Fruit fly (Drosophila melanogaster) whole organism, embryonic: ENCODE results near the gene CG11147.
A peak's percentile ranks its signal among the peaks of the same experiment; 100 is the strongest.

ENCODE experiments used
- Atf6 ChIP-seq: fragments of 200-800 bp; sonication (Bioruptor generic); IDR thresholded peaks from 2 replicates; pipeline ENCODE4 v1.3.6; 2022; ENCODE audit warnings: missing biosample characterization, missing genetic modification characterization
- CG11560 ChIP-seq: fragments of 200-800 bp; sonication (Bioruptor generic); IDR thresholded peaks from 3 replicates; pipeline ENCODE4 v1.3.6; 2022; ENCODE audit warnings: missing biosample characterization, missing genetic modification characterization
- CG12071 ChIP-seq: fragments of 200-800 bp; sonication (Bioruptor generic); optimal IDR thresholded peaks from 3 replicates; lab custom pipeline; 2018; ENCODE audit warnings: missing biosample characterization, mild to moderate bottlenecking, missing genetic modification characterization
- CG14860 ChIP-seq: fragments of 200-800 bp; sonication (Bioruptor generic); IDR thresholded peaks from 3 replicates; pipeline ENCODE4 v1.3.6; 2022; ENCODE audit warnings: missing biosample characterization, missing genetic modification characterization; ENCODE audit not compliant: partially characterized antibody
- CG15011 ChIP-seq: fragments of 200-800 bp; sonication (Bioruptor generic); optimal IDR thresholded peaks from 3 replicates; lab custom pipeline; 2018; ENCODE audit warnings: missing biosample characterization, mild to moderate bottlenecking, missing genetic modification characterization
- CG15073 ChIP-seq: fragments of 200-800 bp; sonication (Bioruptor generic); optimal IDR thresholded peaks from 2 replicates; lab custom pipeline; 2016; ENCODE audit warnings: missing biosample characterization, missing genetic modification characterization
- CG15514 ChIP-seq: fragments of 200-800 bp; sonication (Bioruptor generic); optimal IDR thresholded peaks from 3 replicates; lab custom pipeline; 2017; ENCODE audit warnings: missing biosample characterization, missing genetic modification characterization, mild to moderate bottlenecking, moderate library complexity, missing genetic modification reagents
- CG16813 ChIP-seq: fragments of 200-800 bp; sonication (Bioruptor generic); IDR thresholded peaks from 3 replicates; pipeline ENCODE4 v1.3.6; 2022; ENCODE audit warnings: missing biosample characterization, missing genetic modification characterization; ENCODE audit not compliant: partially characterized antibody
- CG18476 ChIP-seq: fragments of 200-800 bp; sonication (Bioruptor generic); optimal IDR thresholded peaks from 2 replicates; lab custom pipeline; 2016; ENCODE audit warnings: missing biosample characterization, mild to moderate bottlenecking, missing genetic modification characterization
- CG2116 ChIP-seq: fragments of 200-800 bp; sonication (Bioruptor generic); optimal IDR thresholded peaks from 3 replicates; lab custom pipeline; 2018; ENCODE audit warnings: missing biosample characterization, mild to moderate bottlenecking, missing genetic modification characterization
- CG30431 ChIP-seq: fragments of 200-800 bp; sonication (Bioruptor generic); optimal IDR thresholded peaks from 2 replicates; lab custom pipeline; 2017; ENCODE audit warnings: missing biosample characterization, missing genetic modification characterization
- CG3163 ChIP-seq: fragments of 200-800 bp; sonication (Bioruptor generic); optimal IDR thresholded peaks from 3 replicates; lab custom pipeline; 2016; ENCODE audit warnings: missing biosample characterization, missing genetic modification characterization
- CG34224 ChIP-seq: fragments of 200-800 bp; sonication (Bioruptor generic); IDR thresholded peaks from 3 replicates; pipeline ENCODE4 v1.3.6; 2022; ENCODE audit warnings: missing biosample characterization, missing genetic modification characterization; ENCODE audit not compliant: partially characterized antibody
- CG6791 ChIP-seq: fragments of 200-800 bp; sonication (Bioruptor generic); IDR thresholded peaks from 3 replicates; pipeline ENCODE4 v1.3.6; 2022; ENCODE audit warnings: missing biosample characterization, missing genetic modification characterization; ENCODE audit not compliant: partially characterized antibody
- CG7786 ChIP-seq: fragments of 200-800 bp; sonication (Bioruptor generic); optimal IDR thresholded peaks from 2 replicates; lab custom pipeline; 2016; ENCODE audit warnings: missing biosample characterization, missing genetic modification characterization
- CG7963 ChIP-seq: fragments of 200-800 bp; sonication (Bioruptor generic); IDR thresholded peaks from 3 replicates; pipeline ENCODE4 v1.3.6; 2022; ENCODE audit warnings: missing biosample characterization, missing genetic modification characterization; ENCODE audit not compliant: partially characterized antibody
- CG9817 ChIP-seq: fragments of 200-800 bp; sonication (Bioruptor generic); optimal IDR thresholded peaks from 2 replicates; lab custom pipeline; 2018; ENCODE audit warnings: missing biosample characterization, mild to moderate bottlenecking, missing genetic modification characterization, moderate library complexity
- Dip2 ChIP-seq: fragments of 200-800 bp; sonication (Bioruptor generic); IDR thresholded peaks from 2 replicates; pipeline ENCODE4 v1.3.6; 2022; ENCODE audit warnings: missing biosample characterization, missing genetic modification characterization
- Drgx ChIP-seq: fragments of 200-800 bp; sonication (Bioruptor generic); IDR thresholded peaks from 2 replicates; pipeline ENCODE4 v1.3.6; 2022; ENCODE audit warnings: missing biosample characterization, missing genetic modification characterization
- E2f1 ChIP-seq: fragments of 200-800 bp; sonication (Bioruptor generic); IDR thresholded peaks from 2 replicates; pipeline ENCODE4 v1.3.6; 2022; ENCODE audit warnings: missing biosample characterization, missing genetic modification characterization
- Fer3 ChIP-seq: fragments of 200-800 bp; sonication (Bioruptor generic); optimal IDR thresholded peaks from 2 replicates; lab custom pipeline; 2018; ENCODE audit warnings: missing biosample characterization, mild to moderate bottlenecking, missing genetic modification characterization, moderate library complexity
- HLH3B ChIP-seq: fragments of 200-800 bp; sonication (Bioruptor generic); IDR thresholded peaks from 2 replicates; pipeline ENCODE4 v1.3.6; 2022; ENCODE audit warnings: missing biosample characterization, missing genetic modification characterization
- Jarid2 ChIP-seq: fragments of 200-800 bp; sonication (Bioruptor generic); optimal IDR thresholded peaks from 3 replicates; lab custom pipeline; 2017; ENCODE audit warnings: mild to moderate bottlenecking, missing biosample characterization, missing genetic modification reagents, missing genetic modification characterization
- NfI ChIP-seq: fragments of 200-800 bp; sonication (Bioruptor generic); optimal IDR thresholded peaks from 3 replicates; lab custom pipeline; 2018; ENCODE audit warnings: missing biosample characterization, mild to moderate bottlenecking, missing genetic modification characterization, moderate library complexity
- PHDP ChIP-seq: fragments of 200-800 bp; sonication (Bioruptor generic); optimal IDR thresholded peaks from 3 replicates; lab custom pipeline; 2018; ENCODE audit warnings: missing biosample characterization, mild to moderate bottlenecking, missing genetic modification characterization, moderate library complexity
- Rx ChIP-seq: fragments of 200-800 bp; sonication (Bioruptor generic); IDR thresholded peaks from 2 replicates; pipeline ENCODE4 v1.3.6; 2022; ENCODE audit warnings: missing biosample characterization, missing genetic modification characterization
- abd-A ChIP-seq: fragments of 200-800 bp; sonication (Bioruptor generic); optimal IDR thresholded peaks from 3 replicates; lab custom pipeline; 2019; ENCODE audit warnings: missing biosample characterization, mild to moderate bottlenecking, missing genetic modification characterization, moderate library complexity
- dmrt11E ChIP-seq: fragments of 200-800 bp; sonication (Bioruptor generic); optimal IDR thresholded peaks from 3 replicates; lab custom pipeline; 2018; ENCODE audit warnings: missing biosample characterization, mild to moderate bottlenecking, missing genetic modification characterization, moderate library complexity
- dmrt99B ChIP-seq: fragments of 200-800 bp; sonication (Bioruptor generic); optimal IDR thresholded peaks from 2 replicates; lab custom pipeline; 2018; ENCODE audit warnings: missing biosample characterization, mild to moderate bottlenecking, missing genetic modification characterization, moderate library complexity
- ewg ChIP-seq: fragments of 200-800 bp; sonication (Bioruptor generic); optimal IDR thresholded peaks from 3 replicates; lab custom pipeline; 2017; ENCODE audit warnings: mild to moderate bottlenecking, missing biosample characterization, missing genetic modification reagents, missing genetic modification characterization
- exex ChIP-seq: fragments of 200-800 bp; sonication (Bioruptor generic); optimal IDR thresholded peaks from 4 replicates; lab custom pipeline; 2018; ENCODE audit warnings: missing biosample characterization, mild to moderate bottlenecking, missing genetic modification characterization, moderate library complexity
- gem ChIP-seq: fragments of 200-800 bp; sonication (Bioruptor generic); optimal IDR thresholded peaks from 2 replicates; lab custom pipeline; 2019; ENCODE audit warnings: missing biosample characterization, mild to moderate bottlenecking, missing genetic modification characterization, moderate library complexity
- her ChIP-seq: fragments of 200-800 bp; sonication (Bioruptor generic); optimal IDR thresholded peaks from 2 replicates; lab custom pipeline; 2016; ENCODE audit warnings: missing biosample characterization, missing genetic modification characterization
- ind ChIP-seq: fragments of 200-800 bp; sonication (Bioruptor generic); optimal IDR thresholded peaks from 3 replicates; lab custom pipeline; 2016; ENCODE audit warnings: missing biosample characterization, missing genetic modification characterization
- insv ChIP-seq, 2 experiments: fragments of 200-800 bp; sonication (Bioruptor generic); optimal IDR thresholded peaks; 3 replicates each; lab custom pipeline; 2016 to 2018; ENCODE audit warnings: missing biosample characterization in 2 of 2, missing genetic modification characterization in 2 of 2
- inv ChIP-seq: fragments of 200-800 bp; sonication (Bioruptor generic); IDR thresholded peaks from 2 replicates; pipeline ENCODE4 v1.3.6; 2022; ENCODE audit warnings: missing biosample characterization, missing genetic modification characterization; ENCODE audit not compliant: partially characterized antibody
- ken ChIP-seq: fragments of 200-800 bp; sonication (Bioruptor generic); IDR thresholded peaks from 3 replicates; pipeline ENCODE4 v1.3.6; 2022; ENCODE audit warnings: missing biosample characterization, missing genetic modification characterization
- lab ChIP-seq: fragments of 200-800 bp; sonication (Bioruptor generic); optimal IDR thresholded peaks from 3 replicates; lab custom pipeline; 2017; ENCODE audit warnings: missing biosample characterization, missing genetic modification characterization, mild to moderate bottlenecking, moderate library complexity, missing genetic modification reagents
- odd ChIP-seq: fragments of 200-800 bp; sonication (Bioruptor generic); optimal IDR thresholded peaks from 2 replicates; lab custom pipeline; 2017; ENCODE audit warnings: missing biosample characterization, mild to moderate bottlenecking, missing genetic modification characterization
- onecut ChIP-seq: fragments of 200-800 bp; sonication (Bioruptor generic); IDR thresholded peaks from 2 replicates; pipeline ENCODE4 v1.3.6; 2022; ENCODE audit warnings: missing biosample characterization, missing genetic modification characterization
- pan ChIP-seq, 4 experiments: fragments of >200 bp in 3 of 4; fragments of 200-800 bp in 1 of 4; sonication (Bioruptor generic) in 1 of 4; optimal IDR thresholded peaks in 3 of 4; IDR thresholded peaks in 1 of 4; 2 replicates each; pipeline versions ENCODE4 v1.3.6 to Lab custom; 2017 to 2022; ENCODE audit warnings: missing biosample characterization in 2 of 4, missing genetic modification characterization in 2 of 4, mixed read lengths in 1 of 4
- schlank ChIP-seq: fragments of 200-800 bp; sonication (Bioruptor generic); optimal IDR thresholded peaks from 2 replicates; lab custom pipeline; 2018; ENCODE audit warnings: missing biosample characterization, mild to moderate bottlenecking, missing genetic modification characterization
- sd ChIP-seq: fragments of 200-800 bp; sonication (Bioruptor generic); optimal IDR thresholded peaks from 3 replicates; lab custom pipeline; 2018; ENCODE audit warnings: missing biosample characterization, mild to moderate bottlenecking, missing genetic modification characterization, moderate library complexity
- sens ChIP-seq: fragments of 200-800 bp; sonication (Bioruptor generic); peaks from one replicate; lab custom pipeline; 2016; ENCODE audit warnings: missing biosample characterization, missing genetic modification characterization
- sima ChIP-seq: fragments of 200-800 bp; sonication (Bioruptor generic); optimal IDR thresholded peaks from 2 replicates; lab custom pipeline; 2016; ENCODE audit warnings: missing biosample characterization, missing genetic modification characterization
- ttk ChIP-seq: fragments of 200-800 bp; sonication (Bioruptor generic); IDR thresholded peaks from 2 replicates; pipeline ENCODE4 v2.1.2; 2022; ENCODE audit warnings: missing biosample characterization, missing genetic modification characterization
- twi ChIP-seq: fragments of 200-800 bp; optimal IDR thresholded peaks from 2 replicates; lab custom pipeline; 2019; ENCODE audit warnings: missing biosample characterization, mild to moderate bottlenecking, missing genetic modification characterization, moderate library complexity
- vnd ChIP-seq: fragments of 200-800 bp; sonication (Bioruptor generic); IDR thresholded peaks from 3 replicates; pipeline ENCODE4 v1.3.6; 2022; ENCODE audit warnings: missing biosample characterization, missing genetic modification characterization; ENCODE audit not compliant: partially characterized antibody

CG11147 gene

dm6 chr2L:5780703-5781102 is 39.7 kb upstream of the CG11147 start:
- TF ChIP-seq schlank (no peak), CG11560 (tag; lab: Robert Waterston, UW) (peak; percentile 21; the same call in 1 of the 3 replicates), onecut (GFP tag; lab: Robert Waterston, UW) (no peak), sens (GFP tag; lab: Kevin White, UChicago) (peak; percentile 10), ttk (no peak), CG18476 (GFP tag; lab: Kevin White, UChicago) (no peak), CG15011 (GFP tag; lab: Kevin White, UChicago) (no peak), twi (tag; lab: Kevin White, UChicago) (peak; percentile 96), sima (no peak), Dip2 (GFP tag; lab: Robert Waterston, UW) (no peak), E2f1 (no peak)

dm6 chr2L:5778157-5778556 is 37.1 kb upstream of the CG11147 start:
- no peak for TF ChIP-seq CG34224 (GFP tag; lab: Robert Waterston, UW)
- TF ChIP-seq abd-A (tag; lab: Kevin White, UChicago), result peak; percentile 5
- TF ChIP-seq CG9817 (tag; lab: Kevin White, UChicago), result no peak
- no peak for TF ChIP-seq ewg
- TF ChIP-seq CG3163 (GFP tag; lab: Kevin White, UChicago), result no peak
- TF ChIP-seq sd (tag; lab: Kevin White, UChicago), result no peak
- TF ChIP-seq Drgx, result 0 out of 2 replicates have a peak, but pooled peaks have one; percentile 24
- TF ChIP-seq vnd (GFP tag; lab: Robert Waterston, UW), result peak; percentile 53
- TF ChIP-seq CG12071 (GFP tag; lab: Kevin White, UChicago), result peak; percentile 20
- peak; percentile 72 for TF ChIP-seq CG6791 (GFP tag; lab: Robert Waterston, UW)
- TF ChIP-seq odd (GFP tag; lab: Kevin White, UChicago), result no peak
- TF ChIP-seq ken (GFP tag; lab: Robert Waterston, UW), result no peak
- TF ChIP-seq ind (GFP tag; lab: Kevin White, UChicago), result peak; percentile 31
- TF ChIP-seq Jarid2 (GFP tag; lab: Kevin White, UChicago), result no peak
- TF ChIP-seq Atf6 (GFP tag; lab: Robert Waterston, UW), result peak; percentile 37; the same call in 1 of the 2 replicates
- TF ChIP-seq exex (tag; lab: Kevin White, UChicago), result no peak
- TF ChIP-seq Rx (GFP tag; lab: Robert Waterston, UW), result no peak
- no peak for TF ChIP-seq E2f1
- no peak for TF ChIP-seq HLH3B (GFP tag; lab: Robert Waterston, UW)
- TF ChIP-seq CG30431 (GFP tag; lab: Kevin White, UChicago), result no peak
- peak; percentile 41 for TF ChIP-seq gem (tag; lab: Kevin White, UChicago)
- TF ChIP-seq pan (optimal IDR thresholded peaks at IDR 0.05; lab: Kevin White, UChicago), result no peak
- peak in 1 of 2 experiments; percentile 28 for TF ChIP-seq pan (GFP tag; optimal IDR thresholded peaks at IDR 0.05 in 1 of 2, IDR thresholded peaks at IDR 0.05 in 1 of 2)
- no peak for TF ChIP-seq NfI (GFP tag; lab: Kevin White, UChicago)
- TF ChIP-seq dmrt11E (tag; lab: Kevin White, UChicago), result no peak
- peak; percentile 5 for TF ChIP-seq CG7786
- peak; percentile 33; the same call in 1 of the 2 replicates for TF ChIP-seq inv
- TF ChIP-seq lab (GFP tag; lab: Kevin White, UChicago), result peak; percentile 63
- no peak for TF ChIP-seq CG2116 (GFP tag; lab: Kevin White, UChicago)
- no peak for TF ChIP-seq insv (GFP tag; optimal IDR thresholded peaks at IDR 0.05; lab: Kevin White, UChicago)
- peak; percentile 71 for TF ChIP-seq CG14860 (GFP tag; lab: Robert Waterston, UW)
- peak; percentile 45; the same call in 1 of the 3 replicates for TF ChIP-seq CG7963
- TF ChIP-seq PHDP (tag; lab: Kevin White, UChicago), result peak; percentile 19
- peak; percentile 50 for TF ChIP-seq dmrt99B (tag; lab: Kevin White, UChicago)
- peak; percentile 17 for TF ChIP-seq Fer3 (tag; lab: Kevin White, UChicago)
- no peak for TF ChIP-seq her (GFP tag; lab: Kevin White, UChicago)
- TF ChIP-seq CG15073, result no peak
- TF ChIP-seq CG15514 (GFP tag; lab: Kevin White, UChicago), result peak; percentile 8
- TF ChIP-seq CG16813, result peak; percentile 60
